Worm (Caenorhabditis elegans): ENCODE data around the gene Y60C6A.2.

The Y60C6A.2 gene

ce11 chrV:4820601-4821000, 35.4 kb upstream of the Y60C6A.2 start:
- TF ChIP-seq lin-13 (GFP tag; optimal IDR thresholded peaks at IDR 0.05) (peak; percentile 18), duxl-1 (tag; optimal IDR thresholded peaks at IDR 0.05; ENCODE audit: poor library complexity) (no peak), nhr-77 (tag; optimal IDR thresholded peaks at IDR 0.05) (peak; percentile 30), hlh-30 (tag; optimal IDR thresholded peaks at IDR 0.05; ENCODE audit: insufficient read depth) (peak; percentile 75), fos-1 (tag; optimal IDR thresholded peaks at IDR 0.05) (no peak), gei-8 (GFP tag; optimal IDR thresholded peaks at IDR 0.05) (no peak), zip-2 (tag; optimal IDR thresholded peaks at IDR 0.05) (no peak), F10B5.3 (tag; optimal IDR thresholded peaks at IDR 0.05) (no peak), spr-1 (tag; optimal IDR thresholded peaks at IDR 0.05) (no peak), mxl-2 (GFP tag; conservative IDR thresholded peaks at IDR 0.05) (no peak), unc-130 (GFP tag; optimal IDR thresholded peaks at IDR 0.05) (no peak), dve-1 (tag; optimal IDR thresholded peaks at IDR 0.05; ENCODE audit: insufficient read depth) (peak; percentile 51), madf-5 (GFP tag; IDR thresholded peaks at IDR 0.05) (no peak), lsy-2 (tag; optimal IDR thresholded peaks at IDR 0.05) (peak in 1 of 2 experiments; percentile 14), Y48G9A.11 (GFP tag; IDR thresholded peaks at IDR 0.05) (no peak), aha-1 (tag) (peak; percentile 57), unc-62 (GFP tag; optimal IDR thresholded peaks at IDR 0.05 in 1 of 2) (no peak), unc-62 (tag; optimal IDR thresholded peaks at IDR 0.05) (no peak), ZK337.2 (GFP tag; IDR thresholded peaks at IDR 0.05) (no peak), ceh-32 (tag; optimal IDR thresholded peaks at IDR 0.05; ENCODE audit: poor library complexity) (no peak), aly-2 (tag; optimal IDR thresholded peaks at IDR 0.05) (no peak), madf-9 (GFP tag; conservative IDR thresholded peaks at IDR 0.05) (no peak), F37D6.2 (tag; optimal IDR thresholded peaks at IDR 0.05) (no peak), mdl-1 (tag; optimal IDR thresholded peaks at IDR 0.05) (peak in 1 of 2 experiments; percentile 70), hlh-11 (tag; optimal IDR thresholded peaks at IDR 0.05) (peak; percentile 58), lir-3 (tag; optimal IDR thresholded peaks at IDR 0.05) (no peak), nhr-111 (GFP tag; optimal IDR thresholded peaks at IDR 0.05) (no peak), dmd-8 (GFP tag; IDR thresholded peaks at IDR 0.05) (no peak), nhr-28 (tag; optimal IDR thresholded peaks at IDR 0.05) (peak; percentile 25), lin-29 (GFP tag; IDR thresholded peaks at IDR 0.05) (no peak), ceh-62 (tag; optimal IDR thresholded peaks at IDR 0.05) (no peak), nhr-102 (tag; optimal IDR thresholded peaks at IDR 0.05) (no peak), dmd-9 (GFP tag; IDR thresholded peaks at IDR 0.05) (no peak), mes-2 (tag; optimal IDR thresholded peaks at IDR 0.05; ENCODE audit: poor library complexity, severe bottlenecking) (peak; percentile 43), arid-1 (GFP tag; conservative IDR thresholded peaks at IDR 0.05) (no peak), zag-1 (tag; optimal IDR thresholded peaks at IDR 0.05) (no peak), mxl-3 (GFP tag; optimal IDR thresholded peaks at IDR 0.05) (peak; percentile 80), mep-1 (tag; optimal IDR thresholded peaks at IDR 0.05) (peak; percentile 18), ces-1 (GFP tag; optimal IDR thresholded peaks at IDR 0.05) (no peak), php-3 (GFP tag; IDR thresholded peaks at IDR 0.05) (no peak), nhr-10 (tag; optimal IDR thresholded peaks at IDR 0.05) (no peak), daf-12 (tag; optimal IDR thresholded peaks at IDR 0.05) (no peak), D1046.2 (GFP tag; IDR thresholded peaks at IDR 0.05) (no peak), hif-1 (tag; optimal IDR thresholded peaks at IDR 0.05) (no peak), ceh-20 (GFP tag; IDR thresholded peaks at IDR 0.05) (no peak)
